Worm (Caenorhabditis elegans) whole organism, L1 larva: ENCODE measurements around the gene R07B1.8.

Source experiments
- C34B4.2 ChIP-seq: sonication (generic microtip); optimal IDR thresholded peaks from 2 replicates; lab custom pipeline; 2017; ENCODE audit warnings: mild to moderate bottlenecking, missing genetic modification characterization, missing compliant biosample characterization
- F16B12.6 ChIP-seq: fragments of 150-350 bp; optimal IDR thresholded peaks from 2 replicates; lab custom pipeline; 2014; ENCODE audit warnings: missing biosample characterization, missing genetic modification characterization
- aha-1 ChIP-seq: fragments of 150-350 bp; optimal IDR thresholded peaks from 2 replicates; lab custom pipeline; 2014; ENCODE audit warnings: missing biosample characterization, missing genetic modification characterization
- aly-2 ChIP-seq: fragments of 150-350 bp; optimal IDR thresholded peaks from 2 replicates; lab custom pipeline; 2014; ENCODE audit warnings: missing biosample characterization, missing genetic modification characterization
- ama-1 ChIP-seq: fragments of 150-350 bp; optimal IDR thresholded peaks from 2 replicates; lab custom pipeline; 2014
- blmp-1 ChIP-seq: fragments of 150-350 bp; optimal IDR thresholded peaks from 2 replicates; lab custom pipeline; 2014; ENCODE audit warnings: missing biosample characterization, missing genetic modification characterization
- ceh-63 ChIP-seq: fragments of 200-800 bp; sonication (Bioruptor generic); optimal IDR thresholded peaks from 2 replicates; lab custom pipeline; 2018; ENCODE audit warnings: mild to moderate bottlenecking, missing genetic modification characterization, missing compliant biosample characterization
- ceh-8 ChIP-seq: fragments of 200-800 bp; sonication (Bioruptor generic); optimal IDR thresholded peaks from 2 replicates; lab custom pipeline; 2018; ENCODE audit warnings: mild to moderate bottlenecking, missing genetic modification characterization, moderate library complexity, missing compliant biosample characterization
- ceh-88 ChIP-seq: fragments of 200-800 bp; sonication (Bioruptor generic); IDR thresholded peaks from 2 replicates; pipeline ENCODE4 v1.3.6; 2022; ENCODE audit warnings: missing genetic modification characterization, missing compliant biosample characterization
- ces-1 ChIP-seq: fragments of 150-350 bp; optimal IDR thresholded peaks from 2 replicates; lab custom pipeline; 2014; ENCODE audit warnings: missing biosample characterization, missing genetic modification reagents, missing genetic modification characterization
- efl-1 ChIP-seq, 4 experiments: fragments of 150-350 bp; optimal IDR thresholded peaks in 3 of 4; peaks in 1 of 4; 1 replicate in 1 of 4; 2 replicates in 3 of 4; lab custom pipeline; 2014; ENCODE audit warnings: missing biosample characterization in 2 of 4, missing genetic modification characterization in 2 of 4, missing genetic modification reagents in 2 of 4
- elt-2 ChIP-seq: sonication (generic microtip); optimal IDR thresholded peaks from 2 replicates; lab custom pipeline; 2016; ENCODE audit warnings: missing genetic modification characterization, mild to moderate bottlenecking, inconsistent platforms, missing compliant biosample characterization, missing genetic modification reagents
- fkh-10 ChIP-seq: sonication (generic microtip); optimal IDR thresholded peaks from 2 replicates; lab custom pipeline; 2017; ENCODE audit warnings: missing biosample characterization, missing genetic modification reagents, missing genetic modification characterization
- fkh-4 ChIP-seq: sonication (generic microtip); optimal IDR thresholded peaks from 2 replicates; lab custom pipeline; 2016; ENCODE audit warnings: missing compliant biosample characterization, missing genetic modification characterization, borderline replicate concordance
- fos-1 ChIP-seq: fragments of 150-350 bp; optimal IDR thresholded peaks from 2 replicates; lab custom pipeline; 2014; ENCODE audit warnings: missing biosample characterization, missing genetic modification characterization
- grh-1 ChIP-seq: fragments of 200-800 bp; sonication (Bioruptor generic); IDR thresholded peaks from 2 replicates; pipeline ENCODE4 v1.3.6; 2022; ENCODE audit warnings: missing genetic modification reagents, missing genetic modification characterization, missing compliant biosample characterization
- hlh-17 ChIP-seq: fragments of 200-800 bp; sonication (Bioruptor generic); optimal IDR thresholded peaks from 2 replicates; lab custom pipeline; 2018; ENCODE audit warnings: missing genetic modification characterization, mild to moderate bottlenecking, missing compliant biosample characterization, moderate library complexity, borderline replicate concordance
- hlh-4 ChIP-seq: sonication (generic microtip); optimal IDR thresholded peaks from 2 replicates; lab custom pipeline; 2016; ENCODE audit warnings: mild to moderate bottlenecking, missing genetic modification characterization, missing compliant biosample characterization
- hpl-2 ChIP-seq: fragments of 150-350 bp; optimal IDR thresholded peaks from 2 replicates; lab custom pipeline; 2014; ENCODE audit warnings: missing biosample characterization, missing genetic modification reagents, missing genetic modification characterization
- isw-1 ChIP-seq: fragments of 200-800 bp; sonication (Bioruptor generic); IDR thresholded peaks from 2 replicates; pipeline ENCODE4 v1.3.6; 2022; ENCODE audit warnings: missing genetic modification characterization, missing compliant biosample characterization
- jun-1 ChIP-seq: fragments of 150-350 bp; optimal IDR thresholded peaks from 2 replicates; lab custom pipeline; 2014; ENCODE audit warnings: missing biosample characterization, missing genetic modification reagents, missing genetic modification characterization
- lin-15B ChIP-seq: fragments of 150-350 bp; sonication (generic microtip); optimal IDR thresholded peaks from 3 replicates; lab custom pipeline; 2014; ENCODE audit warnings: missing biosample characterization, missing genetic modification characterization
- lin-35 ChIP-seq, 2 experiments: fragments of 150-350 bp; optimal IDR thresholded peaks; 2 replicates each; lab custom pipeline; 2014; ENCODE audit warnings: missing biosample characterization in 2 of 2, missing genetic modification characterization in 2 of 2, missing genetic modification reagents in 2 of 2
- lir-3 ChIP-seq: sonication (generic microtip); optimal IDR thresholded peaks from 2 replicates; lab custom pipeline; 2016; ENCODE audit warnings: mild to moderate bottlenecking, missing genetic modification characterization, moderate library complexity, missing compliant biosample characterization; ENCODE audit not compliant: poor library complexity
- mab-9 ChIP-seq: fragments of 200-800 bp; sonication (Bioruptor generic); IDR thresholded peaks from 2 replicates; pipeline ENCODE4 v1.3.6; 2022; ENCODE audit warnings: missing genetic modification reagents, missing genetic modification characterization, missing compliant biosample characterization
- mdl-1 ChIP-seq, 2 experiments: fragments of 150-350 bp; optimal IDR thresholded peaks; 2 replicates each; lab custom pipeline; 2014 to 2017; ENCODE audit warnings: missing biosample characterization in 2 of 2, missing genetic modification characterization in 2 of 2, inconsistent platforms in 1 of 2
- mef-2 ChIP-seq: fragments of 150-350 bp; optimal IDR thresholded peaks from 2 replicates; lab custom pipeline; 2014; ENCODE audit warnings: missing biosample characterization, missing genetic modification characterization
- nhr-11 ChIP-seq: fragments of 150-350 bp; optimal IDR thresholded peaks from 2 replicates; lab custom pipeline; 2014; ENCODE audit warnings: missing biosample characterization, missing genetic modification characterization
- nhr-19 ChIP-seq: fragments of 200-800 bp; sonication (Bioruptor generic); conservative IDR thresholded peaks from 2 replicates; pipeline ENCODE4 v1.3.6; 2022; ENCODE audit warnings: missing genetic modification characterization, missing compliant biosample characterization
- nhr-28 ChIP-seq: fragments of 150-350 bp; optimal IDR thresholded peaks from 2 replicates; lab custom pipeline; 2014; ENCODE audit warnings: missing biosample characterization, missing genetic modification characterization
- nhr-71 ChIP-seq: sonication (generic microtip); optimal IDR thresholded peaks from 2 replicates; lab custom pipeline; 2016; ENCODE audit warnings: mild to moderate bottlenecking, missing genetic modification characterization, moderate library complexity, missing compliant biosample characterization
- nhr-76 ChIP-seq: sonication (generic microtip); optimal IDR thresholded peaks from 2 replicates; lab custom pipeline; 2017; ENCODE audit warnings: missing biosample characterization, missing genetic modification characterization
- nhr-85 ChIP-seq: sonication (generic microtip); peaks from one replicate; lab custom pipeline; 2016; ENCODE audit warnings: missing genetic modification characterization, inconsistent platforms, missing compliant biosample characterization
- pqm-1 ChIP-seq: sonication (generic microtip); optimal IDR thresholded peaks from 3 replicates; lab custom pipeline; 2017; ENCODE audit warnings: missing biosample characterization, missing genetic modification characterization
- rnt-1 ChIP-seq: sonication (generic microtip); optimal IDR thresholded peaks from 2 replicates; lab custom pipeline; 2016; ENCODE audit warnings: mild to moderate bottlenecking, missing genetic modification characterization, moderate library complexity, missing compliant biosample characterization
- sptf-1 ChIP-seq: fragments of 150-350 bp; optimal IDR thresholded peaks from 2 replicates; lab custom pipeline; 2014; ENCODE audit warnings: missing biosample characterization, missing genetic modification characterization
- unc-30 ChIP-seq: sonication (generic microtip); optimal IDR thresholded peaks from 2 replicates; lab custom pipeline; 2017; ENCODE audit warnings: missing biosample characterization, missing genetic modification characterization
- vab-15 ChIP-seq: sonication (generic microtip); optimal IDR thresholded peaks from 2 replicates; lab custom pipeline; 2017; ENCODE audit warnings: missing genotype, mild to moderate bottlenecking, missing genetic modification characterization, missing compliant biosample characterization
- zag-1 ChIP-seq: fragments of 150-350 bp; optimal IDR thresholded peaks from 2 replicates; lab custom pipeline; 2014; ENCODE audit warnings: missing biosample characterization, missing genetic modification characterization
- ztf-4 ChIP-seq: fragments of 150-350 bp; optimal IDR thresholded peaks from 2 replicates; lab custom pipeline; 2014; ENCODE audit warnings: missing biosample characterization, missing genetic modification characterization

Gene R07B1.8

ce11 chrX:9872554-9872953 lies at the start of gene R07B1.8:
Gene R07B1.8 (minus strand): TSS chrX:9872654.
- TF ChIP-seq mab-9 (GFP tag; lab: Robert Waterston, UW) (no peak), hpl-2 (GFP tag; lab: Kevin White, UChicago) (no peak), blmp-1 (tag; lab: Kevin White, UChicago) (no peak), vab-15 (tag; lab: Kevin White, UChicago) (no peak), ztf-4 (tag; lab: Kevin White, UChicago) (no peak), aly-2 (no peak)

DNA sequence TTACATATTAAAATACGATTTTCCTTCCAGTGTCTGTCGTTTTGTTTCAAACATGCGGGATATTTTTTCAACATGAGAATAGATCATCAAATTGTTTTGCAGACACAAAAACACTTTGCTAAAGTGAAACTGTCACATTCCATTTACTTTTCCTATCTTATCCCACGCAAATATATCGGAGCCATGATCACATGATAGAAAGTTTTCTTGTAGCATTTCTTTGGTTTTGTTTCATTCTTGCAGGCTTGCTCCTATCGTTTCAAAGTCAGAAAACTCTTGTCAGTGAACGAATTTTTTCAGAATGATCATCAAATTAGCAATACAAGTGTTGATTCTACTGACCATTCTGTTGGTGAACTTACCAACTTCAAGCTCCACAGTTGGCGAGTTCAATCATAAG lies 48.8 kb upstream of the R07B1.8 start, which contains the start of gene C17G1.2:
TSS of gene C17G1.2 (plus strand) at position 301 of the 400 bp plus-strand sequence.
- TF ChIP-seq fos-1 (tag; lab: Kevin White, UChicago) (no peak), nhr-71 (tag; lab: Kevin White, UChicago) (no peak), ceh-88 (no peak), unc-30 (no peak), efl-1 (optimal IDR thresholded peaks at IDR 0.05; lab: Kevin White, UChicago) (no peak), efl-1 (GFP tag; optimal IDR thresholded peaks at IDR 0.05 in 1 of 2; lab: Kevin White, UChicago) (peak in 1 of 2 experiments; percentile 3)

DNA sequence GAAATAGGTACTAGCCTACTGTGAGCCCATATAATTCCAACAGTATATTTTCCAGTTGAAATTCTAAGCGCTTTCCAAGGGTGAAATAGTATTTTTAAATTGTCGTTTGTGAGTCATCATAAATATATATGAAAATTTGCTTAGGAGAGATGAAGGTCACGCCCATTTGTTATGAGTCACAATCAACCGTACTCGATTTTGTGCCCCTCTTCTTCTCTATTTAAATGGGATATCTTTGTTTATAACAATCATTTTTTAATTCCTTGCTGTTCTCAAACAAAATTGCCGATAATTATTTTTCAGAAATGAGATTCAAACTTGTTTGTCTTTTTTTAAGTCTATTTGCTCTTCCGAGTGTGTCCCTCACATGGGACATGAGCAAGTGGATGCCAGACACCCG lies 46.5 kb upstream of the R07B1.8 start, which contains the start of gene folr-1:
TSS of gene folr-1 (plus strand) at position 301 of the 400 bp plus-strand sequence.
- TF ChIP-seq mef-2 (tag; lab: Kevin White, UChicago) (no peak), F16B12.6 (tag; lab: Kevin White, UChicago) (no peak), fkh-4 (tag; lab: Kevin White, UChicago) (no peak), mdl-1 (tag; optimal IDR thresholded peaks at IDR 0.05; lab: Kevin White, UChicago) (no peak), jun-1 (tag; lab: Kevin White, UChicago) (no peak), nhr-76 (tag; lab: Kevin White, UChicago) (no peak), isw-1 (GFP tag; lab: Robert Waterston, UW) (no peak), elt-2 (no peak), hlh-17 (GFP tag; lab: Kevin White, UChicago) (no peak)
- TF ChIP-seq, all 84 proteins: peak for 0

DNA sequence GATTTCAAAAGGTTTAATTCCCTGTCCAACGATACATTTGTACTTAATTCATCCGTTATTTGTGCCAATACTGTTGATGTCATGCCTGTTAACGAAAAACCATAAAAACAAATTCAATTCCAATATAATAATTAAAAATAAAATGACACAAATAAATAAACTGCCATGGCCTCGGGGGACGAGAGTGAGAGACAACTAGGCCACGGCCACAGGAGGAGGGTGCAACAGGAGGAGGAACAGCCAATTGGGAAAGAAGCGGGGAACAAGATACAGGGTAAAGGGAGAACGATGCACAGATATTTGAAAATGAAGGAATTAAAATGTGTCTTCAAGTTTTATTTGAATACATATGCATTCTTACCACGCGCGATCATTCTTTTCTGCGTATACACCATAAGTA lies 44.9 kb upstream of the R07B1.8 start, which contains the start of gene F21G4.6:
TSS of gene F21G4.6 (minus strand) at position 87 of the 400 bp plus-strand sequence.
- TF ChIP-seq lin-35 (GFP tag; optimal IDR thresholded peaks at IDR 0.05; lab: Kevin White, UChicago), result no peak
- no peak for TF ChIP-seq sptf-1 (tag; lab: Kevin White, UChicago)
- peak; percentile 56 for TF ChIP-seq rnt-1 (tag; lab: Kevin White, UChicago)
- no peak for TF ChIP-seq pqm-1 (tag; lab: Kevin White, UChicago)
- no peak for TF ChIP-seq nhr-28 (tag; lab: Kevin White, UChicago)

- TF ChIP-seq grh-1 (GFP tag; lab: Robert Waterston, UW), result no peak
- TF ChIP-seq ces-1 (GFP tag; lab: Kevin White, UChicago), result no peak
- no peak for TF ChIP-seq nhr-11 (tag; lab: Kevin White, UChicago)
- no peak for TF ChIP-seq hlh-4 (tag; lab: Kevin White, UChicago)
- no peak for TF ChIP-seq elt-2
- no peak for TF ChIP-seq aha-1
- TF ChIP-seq zag-1 (tag; lab: Kevin White, UChicago), result no peak
- TF ChIP-seq nhr-19, result no peak
- TF ChIP-seq ama-1 (lab: Kevin White, UChicago), result no peak
- TF ChIP-seq hlh-17 (GFP tag; lab: Kevin White, UChicago), result no peak
- no peak for TF ChIP-seq ceh-8 (GFP tag; lab: Kevin White, UChicago)
- TF ChIP-seq nhr-85, result no peak
- TF ChIP-seq fkh-10 (GFP tag; lab: Kevin White, UChicago), result no peak
- TF ChIP-seq unc-30, result no peak
- no peak for TF ChIP-seq C34B4.2 (tag; lab: Kevin White, UChicago)
- no peak for TF ChIP-seq lir-3
- TF ChIP-seq lin-15B (tag; lab: Kevin White, UChicago), result no peak
- no peak for TF ChIP-seq ceh-63 (GFP tag; lab: Kevin White, UChicago)
- TF ChIP-seq nhr-76 (tag; lab: Kevin White, UChicago), result no peak
Measured at ce11 chrX:9905840-9906239, 33.4 kb upstream of the R07B1.8 start, which contains the start of gene F21G4.5. Gene F21G4.5 (plus strand): TSS chrX:9906140.
